Fruit fly (Drosophila melanogaster) whole organism, embryonic: ENCODE results near the gene CG43293.
"Not testable (repeated sequence)": the region's sequence is repeated elsewhere in the genome, so short reads cannot be mapped to it uniquely, and the experiment has no call there.

Experiments
- Awh ChIP-seq: fragments of 200-800 bp; sonication (Bioruptor generic); IDR thresholded peaks from 2 replicates; pipeline ENCODE4, ENCODE4 v1.3.6; 2022; ENCODE audit warnings: missing biosample characterization, missing genetic modification characterization
- Bgb ChIP-seq: fragments of 200-800 bp; sonication (Bioruptor generic); IDR thresholded peaks from 2 replicates; pipeline ENCODE4 v1.3.6; 2022; ENCODE audit warnings: missing biosample characterization, missing genetic modification characterization; ENCODE audit not compliant: partially characterized antibody
- Blimp-1 ChIP-seq: fragments of 200-800 bp; sonication (Bioruptor generic); optimal IDR thresholded peaks from 3 replicates; lab custom pipeline; 2018; ENCODE audit warnings: missing biosample characterization, missing genetic modification characterization, mild to moderate bottlenecking, moderate library complexity, missing genetic modification reagents
- CG10565 ChIP-seq: fragments of 200-800 bp; sonication (Bioruptor generic); optimal IDR thresholded peaks from 3 replicates; lab custom pipeline; 2016; ENCODE audit warnings: missing biosample characterization, mild to moderate bottlenecking, missing genetic modification characterization
- CG1233 ChIP-seq: fragments of 200-800 bp; sonication (Bioruptor generic); optimal IDR thresholded peaks from 4 replicates; lab custom pipeline; 2018; ENCODE audit warnings: missing biosample characterization, mild to moderate bottlenecking, missing genetic modification characterization
- CG13296 ChIP-seq: fragments of 200-800 bp; sonication (Bioruptor generic); optimal IDR thresholded peaks from 3 replicates; lab custom pipeline; 2018; ENCODE audit warnings: missing biosample characterization, mild to moderate bottlenecking, missing genetic modification characterization
- CG14860 ChIP-seq: fragments of 200-800 bp; sonication (Bioruptor generic); IDR thresholded peaks from 3 replicates; pipeline ENCODE4 v1.3.6; 2022; ENCODE audit warnings: missing biosample characterization, missing genetic modification characterization; ENCODE audit not compliant: partially characterized antibody
- CG30020 ChIP-seq: fragments of 200-800 bp; optimal IDR thresholded peaks from 2 replicates; lab custom pipeline; 2019; ENCODE audit warnings: missing biosample characterization, mild to moderate bottlenecking, missing genetic modification characterization, moderate library complexity
- CG5180 ChIP-seq: fragments of 200-800 bp; sonication (Bioruptor generic); optimal IDR thresholded peaks from 3 replicates; lab custom pipeline; 2017; ENCODE audit warnings: missing biosample characterization, missing genetic modification characterization, mild to moderate bottlenecking, moderate library complexity, missing genetic modification reagents
- CG8089 ChIP-seq: fragments of 200-800 bp; sonication (Bioruptor generic); optimal IDR thresholded peaks from 3 replicates; lab custom pipeline; 2016; ENCODE audit warnings: missing biosample characterization, missing genetic modification characterization
- CG8359 ChIP-seq: fragments of 200-800 bp; sonication (Bioruptor generic); optimal IDR thresholded peaks from 2 replicates; lab custom pipeline; 2017; ENCODE audit warnings: missing biosample characterization, mild to moderate bottlenecking, missing genetic modification characterization, borderline replicate concordance
- CG9932 ChIP-seq: fragments of 200-800 bp; sonication (Bioruptor generic); IDR thresholded peaks from 2 replicates; pipeline ENCODE4 v1.3.6; 2022; ENCODE audit warnings: missing biosample characterization, missing genetic modification characterization
- Dbx ChIP-seq: fragments of 200-800 bp; sonication (Bioruptor generic); IDR thresholded peaks from 3 replicates; pipeline ENCODE4 v1.3.6; 2022; ENCODE audit warnings: missing biosample characterization, missing genetic modification characterization
- Dp ChIP-seq: fragments of 200-800 bp; sonication (Bioruptor generic); optimal IDR thresholded peaks from 2 replicates; lab custom pipeline; 2018; ENCODE audit warnings: missing biosample characterization, mild to moderate bottlenecking, missing genetic modification characterization, moderate library complexity
- Elba2 ChIP-seq: fragments of 200-800 bp; sonication (Bioruptor generic); optimal IDR thresholded peaks from 3 replicates; lab custom pipeline; 2016; ENCODE audit warnings: missing biosample characterization, missing genetic modification characterization
- Ets65A ChIP-seq: fragments of 200-800 bp; sonication (Bioruptor generic); peaks from one replicate; lab custom pipeline; 2016; ENCODE audit warnings: missing biosample characterization, missing genetic modification characterization
- Med ChIP-seq: fragments of 200-800 bp; sonication (Bioruptor generic); peaks from one replicate; lab custom pipeline; 2016; ENCODE audit warnings: missing biosample characterization, missing genetic modification characterization, mild to moderate bottlenecking, inconsistent platforms, moderate library complexity
- Nf-YA ChIP-seq: fragments of 200-800 bp; sonication (Bioruptor generic); IDR thresholded peaks from 2 replicates; pipeline ENCODE4 v1.3.6; 2022; ENCODE audit warnings: missing biosample characterization, missing genetic modification characterization
- cad ChIP-seq: fragments of >200 bp; optimal IDR thresholded peaks from 2 replicates; lab custom pipeline; 2017; ENCODE audit warnings: missing biosample characterization, missing genetic modification characterization
- croc ChIP-seq: fragments of 200-800 bp; sonication (Bioruptor generic); conservative IDR thresholded peaks from 3 replicates; pipeline ENCODE4 v1.3.6; 2022; ENCODE audit warnings: missing biosample characterization, missing genetic modification characterization
- dpn ChIP-seq, 2 experiments: fragments of 200-800 bp; sonication (Bioruptor generic); optimal IDR thresholded peaks; 3 replicates each; lab custom pipeline; 2016; ENCODE audit warnings: missing biosample characterization in 2 of 2, missing genetic modification characterization in 2 of 2
- gem ChIP-seq: fragments of 200-800 bp; sonication (Bioruptor generic); optimal IDR thresholded peaks from 2 replicates; lab custom pipeline; 2019; ENCODE audit warnings: missing biosample characterization, mild to moderate bottlenecking, missing genetic modification characterization, moderate library complexity
- her ChIP-seq: fragments of 200-800 bp; sonication (Bioruptor generic); optimal IDR thresholded peaks from 2 replicates; lab custom pipeline; 2016; ENCODE audit warnings: missing biosample characterization, missing genetic modification characterization
- onecut ChIP-seq: fragments of 200-800 bp; sonication (Bioruptor generic); IDR thresholded peaks from 2 replicates; pipeline ENCODE4 v1.3.6; 2022; ENCODE audit warnings: missing biosample characterization, missing genetic modification characterization
- sug ChIP-seq: fragments of 200-800 bp; optimal IDR thresholded peaks from 2 replicates; lab custom pipeline; 2019; ENCODE audit warnings: missing biosample characterization, mild to moderate bottlenecking, missing genetic modification characterization, moderate library complexity
- zfh1 ChIP-seq: fragments of 200-800 bp; sonication (Bioruptor generic); IDR thresholded peaks from 3 replicates; pipeline ENCODE4 v1.3.6; 2022; ENCODE audit warnings: missing biosample characterization, missing genetic modification characterization

The CG43293 gene

dm6 chr3L:6142313-6142712 is 42.7 kb upstream of the CG43293 start, which contains the start of gene Cpr65Aw:
Cpr65Aw (minus strand) TSS chr3L:6142413.
- no peak for TF ChIP-seq sug
- TF ChIP-seq zfh1 (GFP tag; lab: Robert Waterston, UW), result no peak
- no peak for TF ChIP-seq CG13296 (GFP tag; lab: Kevin White, UChicago)
- TF ChIP-seq cad (GFP tag; lab: Kevin White, UChicago), result no peak
- TF ChIP-seq her, result no peak
- no peak for TF ChIP-seq Bgb (GFP tag; lab: Robert Waterston, UW)
- no peak for TF ChIP-seq CG8089
- TF ChIP-seq CG30020, result no peak
- TF ChIP-seq Dp (GFP tag; lab: Kevin White, UChicago), result no peak

DNA sequence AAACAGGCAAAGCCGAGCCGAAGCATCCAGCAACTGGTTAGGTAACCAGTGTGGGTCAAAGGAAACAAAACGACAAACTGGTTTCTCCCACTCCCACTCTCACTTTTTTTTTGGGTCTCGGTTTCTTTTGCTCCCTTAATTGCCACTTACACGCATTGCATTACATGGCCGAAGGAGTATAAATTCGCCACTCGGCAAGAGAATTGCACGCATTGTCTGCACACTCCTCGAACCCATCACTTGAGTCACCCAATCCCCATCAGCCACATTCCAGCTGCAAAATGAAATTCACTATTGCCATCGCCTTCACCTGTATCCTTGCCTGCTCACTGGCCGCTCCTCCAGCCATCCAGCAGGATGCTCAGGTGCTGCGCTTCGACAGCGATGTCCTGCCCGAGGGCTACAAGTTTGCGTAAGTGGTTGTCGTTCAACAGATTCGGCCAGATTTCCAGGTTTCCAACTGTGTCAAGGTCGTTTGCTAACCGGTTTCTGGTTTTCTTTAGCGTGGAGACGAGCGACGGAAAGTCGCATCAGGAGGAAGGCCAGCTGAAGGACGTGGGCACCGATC is 41.7 kb upstream of the CG43293 start, which contains the start of gene Lcp65Ad:
Gene Lcp65Ad (plus strand): TSS at position 208 of the 568 bp plus-strand sequence.
- TF ChIP-seq dpn (GFP tag; optimal IDR thresholded peaks at IDR 0.05; lab: Kevin White, UChicago) (no peak), Ets65A (GFP tag; lab: Kevin White, UChicago) (peak; percentile 85), Blimp-1 (GFP tag; lab: Kevin White, UChicago) (peak; percentile 25)
- TF ChIP-seq, all 482 proteins: peak for 2

DNA sequence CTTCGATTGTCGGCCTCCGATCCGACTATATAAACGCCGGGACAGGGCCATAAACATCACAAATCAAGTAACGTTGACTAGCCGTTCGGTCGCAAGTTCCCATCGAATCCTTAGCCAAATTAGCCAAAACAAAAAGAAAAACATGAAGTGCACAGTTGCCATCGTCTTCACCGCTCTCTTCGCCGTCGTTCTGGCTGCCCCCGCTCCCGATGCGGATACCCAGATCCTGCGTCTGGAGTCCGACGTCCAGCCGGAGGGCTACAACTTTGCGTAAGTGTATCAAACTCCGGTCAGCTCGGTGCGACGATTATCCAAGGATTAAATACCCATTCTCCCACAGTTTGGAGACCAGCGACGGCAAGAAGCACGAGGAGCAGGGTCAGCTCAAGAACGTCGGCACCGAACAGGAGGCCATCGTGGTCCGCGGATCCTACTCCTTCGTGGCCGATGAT is 40.2 kb upstream of the CG43293 start, which contains the start of gene Lcp65Ac:
Gene Lcp65Ac (plus strand): TSS at position 51 of the 452 bp plus-strand sequence.
- TF ChIP-seq CG10565 (GFP tag; lab: Kevin White, UChicago) (no peak), Dbx (GFP tag; lab: Robert Waterston, UW) (0 out of 3 replicates have a peak, but pooled peaks have one; percentile 6), Ets65A (GFP tag; lab: Kevin White, UChicago) (peak; percentile 93), CG1233 (GFP tag; lab: Kevin White, UChicago) (no peak)

dm6 chr3L:6146374-6146773 is 38.6 kb upstream of the CG43293 start, which contains the start of gene Lcp65Ab2:
Lcp65Ab2 (plus strand) TSS chr3L:6146674.
- not testable (repeated sequence) for TF ChIP-seq croc (GFP tag; lab: Robert Waterston, UW); CG14860 (GFP tag; lab: Robert Waterston, UW); Med (GFP tag; lab: Kevin White, UChicago)

- TF ChIP-seq CG5180 (GFP tag; lab: Kevin White, UChicago); onecut (GFP tag; lab: Robert Waterston, UW); Awh (GFP tag; lab: Robert Waterston, UW): not testable (repeated sequence)
Observed at dm6 chr3L:6147887-6148286, 37.1 kb upstream of the CG43293 start, which contains the start of gene Cpr65Ax1. Cpr65Ax1 (minus strand) TSS chr3L:6147987.

dm6 chr3L:6149248-6149647 is 35.7 kb upstream of the CG43293 start, which contains the start of gene Lcp65Ab1:
Lcp65Ab1 (plus strand) TSS chr3L:6149548.
- not testable (repeated sequence) for TF ChIP-seq CG9932; Nf-YA (GFP tag; lab: Robert Waterston, UW); Med (GFP tag; lab: Kevin White, UChicago)

DNA sequence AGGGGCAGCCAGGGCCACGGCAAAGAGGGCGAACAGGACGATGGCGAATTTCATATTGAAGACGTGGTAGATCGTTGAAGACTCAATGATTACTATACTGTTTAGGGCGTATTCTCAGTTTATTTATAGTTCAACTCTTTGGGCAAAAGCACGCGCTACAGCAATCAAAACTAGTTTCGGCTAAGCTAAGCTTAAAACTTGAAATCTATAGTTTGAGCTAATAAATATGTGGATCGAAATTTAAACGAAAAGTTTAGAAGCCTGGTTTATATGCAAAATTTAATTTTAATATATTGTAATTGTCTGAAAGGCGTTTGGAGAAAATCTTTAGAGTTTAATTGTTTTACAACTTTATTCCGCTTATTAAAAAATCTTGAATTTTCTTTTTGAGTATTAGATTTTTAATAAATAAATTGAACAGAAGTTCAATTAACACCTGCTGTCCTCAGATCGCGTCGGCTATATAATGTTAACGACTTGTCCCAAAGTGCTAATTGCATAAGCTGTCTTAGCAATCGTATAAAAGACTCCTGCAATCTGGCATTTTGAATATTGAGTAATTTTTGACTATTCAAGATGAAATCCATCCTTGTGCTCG is 34.1 kb upstream of the CG43293 start, which contains the start of the genes Cpr65Ax2 and Lcp65Aa:
Gene Cpr65Ax2 (minus strand): TSS at position 101 of the 598 bp plus-strand sequence.
Gene Lcp65Aa (plus strand): TSS at position 548 of the 598 bp plus-strand sequence.
- not testable (repeated sequence) for TF ChIP-seq Elba2 (GFP tag; lab: Kevin White, UChicago); CG8359 (GFP tag; lab: Kevin White, UChicago); gem (tag; lab: Kevin White, UChicago)
